Fruit fly (Drosophila melanogaster) whole organism, embryonic: Measurements from ENCODE around the gene Ucp4A.

Experiments
- BEAF-32 ChIP-seq: fragments of 200-800 bp; sonication (Bioruptor generic); optimal IDR thresholded peaks from 3 replicates; lab custom pipeline; 2017; ENCODE audit warnings: missing biosample characterization, missing genetic modification characterization, mild to moderate bottlenecking, moderate library complexity, missing genetic modification reagents
- CG11695 ChIP-seq: fragments of 200-800 bp; sonication (Bioruptor generic); IDR thresholded peaks from 3 replicates; pipeline ENCODE4 v1.3.6; 2022; ENCODE audit warnings: missing biosample characterization, missing genetic modification characterization
- CG11723 ChIP-seq: fragments of 200-800 bp; sonication (Bioruptor generic); optimal IDR thresholded peaks from 2 replicates; lab custom pipeline; 2017; ENCODE audit warnings: missing biosample characterization, mild to moderate bottlenecking, missing genetic modification characterization
- CG1233 ChIP-seq: fragments of 200-800 bp; sonication (Bioruptor generic); optimal IDR thresholded peaks from 4 replicates; lab custom pipeline; 2018; ENCODE audit warnings: missing biosample characterization, mild to moderate bottlenecking, missing genetic modification characterization
- CG12659 ChIP-seq: fragments of 200-800 bp; sonication (Bioruptor generic); optimal IDR thresholded peaks from 3 replicates; lab custom pipeline; 2017; ENCODE audit warnings: mild to moderate bottlenecking, missing biosample characterization, missing genetic modification reagents, missing genetic modification characterization
- CG13894 ChIP-seq: fragments of 200-800 bp; sonication (Bioruptor generic); optimal IDR thresholded peaks from 3 replicates; lab custom pipeline; 2018; ENCODE audit warnings: missing biosample characterization, mild to moderate bottlenecking, missing genetic modification characterization, moderate library complexity
- CG14050 ChIP-seq: fragments of 200-800 bp; sonication (Bioruptor generic); IDR thresholded peaks from 3 replicates; pipeline ENCODE4 v1.3.6; 2022; ENCODE audit warnings: missing biosample characterization, missing genetic modification characterization
- CG1647 ChIP-seq: fragments of 200-800 bp; sonication (Bioruptor generic); optimal IDR thresholded peaks from 3 replicates; lab custom pipeline; 2016; ENCODE audit warnings: missing biosample characterization, missing genetic modification characterization
- CG16813 ChIP-seq: fragments of 200-800 bp; sonication (Bioruptor generic); IDR thresholded peaks from 3 replicates; pipeline ENCODE4 v1.3.6; 2022; ENCODE audit warnings: missing biosample characterization, missing genetic modification characterization; ENCODE audit not compliant: partially characterized antibody
- CG2678 ChIP-seq: fragments of 200-800 bp; sonication (Bioruptor generic); optimal IDR thresholded peaks from 3 replicates; lab custom pipeline; 2019; ENCODE audit warnings: missing biosample characterization, mild to moderate bottlenecking, missing genetic modification characterization, moderate library complexity
- CG30020 ChIP-seq: fragments of 200-800 bp; optimal IDR thresholded peaks from 2 replicates; lab custom pipeline; 2019; ENCODE audit warnings: missing biosample characterization, mild to moderate bottlenecking, missing genetic modification characterization, moderate library complexity
- CG31388 ChIP-seq: fragments of 200-800 bp; sonication (Bioruptor generic); optimal IDR thresholded peaks from 2 replicates; lab custom pipeline; 2016; ENCODE audit warnings: missing biosample characterization, missing genetic modification characterization
- CG33213 ChIP-seq: fragments of 200-800 bp; sonication (Bioruptor generic); optimal IDR thresholded peaks from 3 replicates; lab custom pipeline; 2016; ENCODE audit warnings: missing biosample characterization, missing genetic modification characterization
- CG3838 ChIP-seq: fragments of 200-800 bp; sonication (Bioruptor generic); optimal IDR thresholded peaks from 3 replicates; lab custom pipeline; 2016; ENCODE audit warnings: missing biosample characterization, missing genetic modification characterization
- CG4730 ChIP-seq: fragments of 200-800 bp; sonication (Bioruptor generic); IDR thresholded peaks from 2 replicates; pipeline ENCODE4 v1.3.6; 2022; ENCODE audit warnings: missing biosample characterization, missing genetic modification characterization
- CG5245 ChIP-seq: fragments of 200-800 bp; sonication (Bioruptor generic); optimal IDR thresholded peaks from 3 replicates; lab custom pipeline; 2016; ENCODE audit warnings: missing biosample characterization, missing genetic modification characterization
- CG6254 ChIP-seq: fragments of 200-800 bp; sonication (Bioruptor generic); optimal IDR thresholded peaks from 3 replicates; lab custom pipeline; 2017; ENCODE audit warnings: mild to moderate bottlenecking, missing biosample characterization, missing genetic modification reagents, missing genetic modification characterization
- CG6765 ChIP-seq: fragments of 200-800 bp; sonication (Bioruptor generic); optimal IDR thresholded peaks from 3 replicates; lab custom pipeline; 2017; ENCODE audit warnings: missing biosample characterization, mild to moderate bottlenecking, missing genetic modification characterization
- CG7839 ChIP-seq: fragments of 200-800 bp; sonication (Bioruptor generic); optimal IDR thresholded peaks from 3 replicates; lab custom pipeline; 2018; ENCODE audit warnings: missing biosample characterization, mild to moderate bottlenecking, missing genetic modification characterization, moderate library complexity
- CG8089 ChIP-seq: fragments of 200-800 bp; sonication (Bioruptor generic); optimal IDR thresholded peaks from 3 replicates; lab custom pipeline; 2016; ENCODE audit warnings: missing biosample characterization, missing genetic modification characterization
- CG8281 ChIP-seq: fragments of 200-800 bp; sonication (Bioruptor generic); optimal IDR thresholded peaks from 2 replicates; lab custom pipeline; 2018; ENCODE audit warnings: missing biosample characterization, mild to moderate bottlenecking, missing genetic modification characterization, moderate library complexity
- CG8478 ChIP-seq: fragments of >200 bp; optimal IDR thresholded peaks from 2 replicates; lab custom pipeline; 2018
- ERR ChIP-seq: fragments of 200-800 bp; sonication (Bioruptor generic); optimal IDR thresholded peaks from 2 replicates; lab custom pipeline; 2016; ENCODE audit warnings: missing biosample characterization, missing genetic modification characterization
- Fer2 ChIP-seq: fragments of 200-800 bp; sonication (Bioruptor generic); optimal IDR thresholded peaks from 2 replicates; lab custom pipeline; 2018; ENCODE audit warnings: missing biosample characterization, mild to moderate bottlenecking, missing genetic modification characterization, moderate library complexity
- HLH54F ChIP-seq: fragments of 200-800 bp; sonication (Bioruptor generic); optimal IDR thresholded peaks from 3 replicates; lab custom pipeline; 2016; ENCODE audit warnings: missing biosample characterization, missing genetic modification characterization
- Hmr ChIP-seq: fragments of 200-800 bp; sonication (Bioruptor generic); optimal IDR thresholded peaks from 3 replicates; lab custom pipeline; 2017; ENCODE audit warnings: mild to moderate bottlenecking, missing biosample characterization, missing genetic modification reagents, missing genetic modification characterization
- Hr78 ChIP-seq, 2 experiments: fragments of 200-800 bp in 1 of 2; fragments of >200 bp in 1 of 2; sonication (Bioruptor generic) in 1 of 2; optimal IDR thresholded peaks; 2 replicates each; lab custom pipeline; 2017 to 2019; ENCODE audit warnings: missing biosample characterization in 2 of 2, missing genetic modification characterization in 2 of 2, mild to moderate bottlenecking in 1 of 2, moderate library complexity in 1 of 2
- MTF-1 ChIP-seq: fragments of 200-800 bp; sonication (Bioruptor generic); optimal IDR thresholded peaks from 2 replicates; lab custom pipeline; 2018; ENCODE audit warnings: missing biosample characterization, mild to moderate bottlenecking, missing genetic modification characterization, borderline replicate concordance
- Nf-YA ChIP-seq: fragments of 200-800 bp; sonication (Bioruptor generic); IDR thresholded peaks from 2 replicates; pipeline ENCODE4 v1.3.6; 2022; ENCODE audit warnings: missing biosample characterization, missing genetic modification characterization
- Ssrp ChIP-seq: fragments of 200-800 bp; sonication (Bioruptor generic); optimal IDR thresholded peaks from 2 replicates; lab custom pipeline; 2018; ENCODE audit warnings: missing biosample characterization, mild to moderate bottlenecking, missing genetic modification characterization, moderate library complexity
- Taf1 ChIP-seq: fragments of 200-800 bp; sonication (Bioruptor generic); IDR thresholded peaks from 2 replicates; pipeline ENCODE4 v1.3.6; 2022; ENCODE audit warnings: missing biosample characterization, missing genetic modification characterization
- Trl ChIP-seq, 3 experiments: fragments of >200 bp in 2 of 3; fragments of 200-800 bp in 1 of 3; sonication (Bioruptor generic) in 1 of 3; optimal IDR thresholded peaks; 2 replicates in 1 of 3; 3 replicates in 2 of 3; lab custom pipeline; 2016 to 2017; ENCODE audit warnings: missing biosample characterization in 1 of 3, missing genetic modification characterization in 1 of 3
- amos ChIP-seq: fragments of 200-800 bp; sonication (Bioruptor generic); IDR thresholded peaks from 2 replicates; pipeline ENCODE4 v1.3.6; 2022; ENCODE audit warnings: missing biosample characterization, missing genetic modification characterization; ENCODE audit not compliant: partially characterized antibody
- ato ChIP-seq: fragments of 200-800 bp; sonication (Bioruptor generic); IDR thresholded peaks from 2 replicates; pipeline ENCODE4 v1.3.6; 2022; ENCODE audit warnings: missing biosample characterization, missing genetic modification characterization; ENCODE audit not compliant: partially characterized antibody
- bbx ChIP-seq: fragments of 200-800 bp; sonication (Bioruptor generic); IDR thresholded peaks from 2 replicates; pipeline ENCODE4 v1.3.6; 2022; ENCODE audit warnings: missing biosample characterization, missing genetic modification characterization; ENCODE audit not compliant: partially characterized antibody
- br ChIP-seq: fragments of >200 bp; optimal IDR thresholded peaks from 2 replicates; lab custom pipeline; 2017
- cas ChIP-seq: fragments of 200-800 bp; sonication (Bioruptor generic); IDR thresholded peaks from 2 replicates; pipeline ENCODE4 v1.3.6; 2022; ENCODE audit warnings: missing biosample characterization, missing genetic modification characterization
- cg ChIP-seq: fragments of 200-800 bp; sonication (Bioruptor generic); optimal IDR thresholded peaks from 3 replicates; lab custom pipeline; 2019; ENCODE audit warnings: missing biosample characterization, mild to moderate bottlenecking, missing genetic modification characterization, moderate library complexity
- esg ChIP-seq: fragments of 200-800 bp; sonication (Bioruptor generic); conservative IDR thresholded peaks from 2 replicates; pipeline ENCODE4 v1.3.6; 2022; ENCODE audit warnings: missing biosample characterization, missing genetic modification characterization
- ftz-f1 ChIP-seq: fragments of 200-800 bp; sonication (Bioruptor generic); optimal IDR thresholded peaks from 2 replicates; lab custom pipeline; 2016; ENCODE audit warnings: missing biosample characterization, missing genetic modification characterization
- hb ChIP-seq: fragments of 200-800 bp; sonication (Bioruptor generic); IDR thresholded peaks from 3 replicates; pipeline ENCODE4 v1.3.6; 2022; ENCODE audit warnings: missing biosample characterization, missing genetic modification characterization; ENCODE audit not compliant: partially characterized antibody
- ken ChIP-seq: fragments of 200-800 bp; sonication (Bioruptor generic); IDR thresholded peaks from 3 replicates; pipeline ENCODE4 v1.3.6; 2022; ENCODE audit warnings: missing biosample characterization, missing genetic modification characterization
- nerfin-2 ChIP-seq: fragments of 200-800 bp; sonication (Bioruptor generic); IDR thresholded peaks from 2 replicates; pipeline ENCODE4 v1.3.6; 2022; ENCODE audit warnings: missing biosample characterization, missing genetic modification characterization; ENCODE audit not compliant: partially characterized antibody
- sens ChIP-seq: fragments of 200-800 bp; sonication (Bioruptor generic); peaks from one replicate; lab custom pipeline; 2016; ENCODE audit warnings: missing biosample characterization, missing genetic modification characterization
- sens-2 ChIP-seq: fragments of 200-800 bp; sonication (Bioruptor generic); IDR thresholded peaks from 2 replicates; pipeline ENCODE4 v1.3.6; 2022; ENCODE audit warnings: missing biosample characterization, missing genetic modification characterization
- tna ChIP-seq: fragments of 200-800 bp; sonication (Bioruptor generic); IDR thresholded peaks from 2 replicates; pipeline ENCODE4 v1.3.6; 2022; ENCODE audit warnings: missing biosample characterization, missing genetic modification characterization; ENCODE audit not compliant: partially characterized antibody
- trh ChIP-seq: fragments of 200-800 bp; sonication (Bioruptor generic); optimal IDR thresholded peaks from 2 replicates; lab custom pipeline; 2016; ENCODE audit warnings: missing biosample characterization, missing genetic modification characterization
- unc-4 ChIP-seq: fragments of 200-800 bp; sonication (Bioruptor generic); IDR thresholded peaks from 2 replicates; pipeline ENCODE4 v1.3.6; 2022; ENCODE audit warnings: missing biosample characterization, missing genetic modification characterization; ENCODE audit not compliant: partially characterized antibody
- vvl ChIP-seq: fragments of 200-800 bp; sonication (Bioruptor generic); IDR thresholded peaks from 2 replicates; pipeline ENCODE4 v1.3.6; 2022; ENCODE audit warnings: missing biosample characterization, missing genetic modification characterization

The Ucp4A gene

DNA sequence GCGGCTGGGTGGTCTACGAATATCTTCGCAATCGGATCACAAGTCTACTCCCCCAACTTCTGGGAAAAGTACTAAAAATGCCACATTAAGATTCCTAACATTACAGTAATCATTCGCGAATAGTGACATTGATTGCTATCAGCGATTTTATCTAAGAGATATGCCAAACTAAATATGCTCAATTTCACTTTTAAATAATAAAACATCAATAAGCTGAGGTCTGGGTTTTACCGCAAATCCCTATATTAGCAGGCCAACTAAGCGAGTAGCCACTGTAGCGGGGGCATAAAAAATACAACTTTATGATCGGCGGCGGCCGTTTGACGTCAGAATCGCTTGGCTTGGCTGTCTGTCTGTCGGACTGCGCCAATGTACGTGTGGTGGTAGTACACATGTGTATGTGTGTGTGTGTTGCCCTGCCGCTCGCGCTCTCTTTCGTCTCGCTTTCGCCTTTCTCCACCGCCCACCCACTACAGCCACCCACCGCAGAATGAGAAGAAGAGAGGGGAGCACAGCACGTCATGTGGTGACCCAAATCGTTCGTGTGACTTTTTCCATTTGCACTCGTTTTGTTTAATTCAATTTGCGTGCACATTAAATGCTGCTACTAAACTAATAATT is 35.6 kb downstream of the Ucp4A start (continued):
- TF ChIP-seq CG1233 (GFP tag; lab: Kevin White, UChicago) = peak; percentile 90
- no peak for TF ChIP-seq CG8478 (lab: Kevin White, UChicago)
- TF ChIP-seq br = no peak
- peak; percentile 75 for TF ChIP-seq MTF-1 (GFP tag; lab: Kevin White, UChicago)
- TF ChIP-seq CG8281 (tag; lab: Kevin White, UChicago) = peak; percentile 85
- peak; percentile 85 for TF ChIP-seq CG5245 (GFP tag; lab: Kevin White, UChicago)
- TF ChIP-seq ERR (GFP tag; lab: Kevin White, UChicago) = peak; percentile 94
- TF ChIP-seq sens-2 = peak; percentile 88
- peak; percentile 70 for TF ChIP-seq CG31388
- no peak for TF ChIP-seq bbx (GFP tag; lab: Robert Waterston, UW)
- TF ChIP-seq CG8089 (GFP tag; lab: Kevin White, UChicago) = peak; percentile 84
- TF ChIP-seq ftz-f1 = peak; percentile 66
- peak; percentile 97 for TF ChIP-seq CG7839
- peak; percentile 87 for TF ChIP-seq Nf-YA (GFP tag; lab: Robert Waterston, UW)
- no peak for TF ChIP-seq hb (GFP tag; lab: Robert Waterston, UW)
- TF ChIP-seq trh (GFP tag; lab: Kevin White, UChicago) = peak; percentile 76
- TF ChIP-seq Taf1 (GFP tag; lab: Robert Waterston, UW) = peak; percentile 93
- peak; percentile 94 for TF ChIP-seq CG4730 (GFP tag; lab: Robert Waterston, UW)
- no peak for TF ChIP-seq nerfin-2 (GFP tag; lab: Robert Waterston, UW)
- TF ChIP-seq cg (GFP tag; lab: Kevin White, UChicago) = peak; percentile 67
- peak; percentile 84 for TF ChIP-seq CG33213 (GFP tag; lab: Kevin White, UChicago)
- TF ChIP-seq CG11695 (GFP tag; lab: Robert Waterston, UW) = peak; percentile 93
- peak; percentile 60 for TF ChIP-seq CG30020 (tag; lab: Kevin White, UChicago)
- no peak for TF ChIP-seq tna
- TF ChIP-seq cas (GFP tag; lab: Robert Waterston, UW) = peak; percentile 88
- TF ChIP-seq Hr78 (GFP tag; optimal IDR thresholded peaks at IDR 0.05; lab: Kevin White, UChicago) = peak in 1 of 2 experiments; percentile 86
- TF ChIP-seq CG14050 (GFP tag; lab: Robert Waterston, UW) = peak; percentile 92
- TF ChIP-seq HLH54F (GFP tag; lab: Kevin White, UChicago) = peak; percentile 95
- TF ChIP-seq CG6254 = peak; percentile 82
- peak; percentile 98 for TF ChIP-seq vvl
- TF ChIP-seq sens (GFP tag; lab: Kevin White, UChicago) = peak; percentile 99
- TF ChIP-seq amos = no peak
- TF ChIP-seq CG3838 (GFP tag; lab: Kevin White, UChicago) = peak; percentile 87
- TF ChIP-seq CG1647 = peak; percentile 91
- TF ChIP-seq CG12659 (GFP tag; lab: Kevin White, UChicago) = peak; percentile 96
- TF ChIP-seq CG11723 (GFP tag; lab: Kevin White, UChicago) = peak; percentile 94
- TF ChIP-seq Ssrp (tag; lab: Kevin White, UChicago) = peak; percentile 92
- no peak for TF ChIP-seq ato (GFP tag; lab: Robert Waterston, UW)
- peak; percentile 92 for TF ChIP-seq Fer2
- TF ChIP-seq Hmr (GFP tag; lab: Kevin White, UChicago) = peak; percentile 96
- no peak for TF ChIP-seq unc-4 (GFP tag; lab: Robert Waterston, UW)
- TF ChIP-seq esg (GFP tag; lab: Robert Waterston, UW) = peak; percentile 94
- peak; percentile 96 for TF ChIP-seq CG2678 (tag; lab: Kevin White, UChicago)
- peak; percentile 93 for TF ChIP-seq CG13894 (tag; lab: Kevin White, UChicago)
- TF ChIP-seq CG6765 (GFP tag; lab: Kevin White, UChicago) = peak; percentile 85
- TF ChIP-seq BEAF-32 (GFP tag; lab: Kevin White, UChicago) = peak; percentile 11
- peak; percentile 22 to 36 for TF ChIP-seq Trl (optimal IDR thresholded peaks at IDR 0.05; lab: Kevin White, UChicago)
- peak; percentile 95 for TF ChIP-seq Trl (GFP tag; optimal IDR thresholded peaks at IDR 0.05; lab: Kevin White, UChicago)
- no peak for TF ChIP-seq CG16813 (GFP tag; lab: Robert Waterston, UW)
- peak; percentile 97 for TF ChIP-seq ken (GFP tag; lab: Robert Waterston, UW)
